Worm (Caenorhabditis elegans) whole organism, mixed stage, embryonic: ENCODE results near the gene Y17G7B.18.

Experiments
- lin-13 ChIP-seq: fragments of 150-350 bp; optimal IDR thresholded peaks from 2 replicates; lab custom pipeline; 2014; ENCODE audit warnings: missing biosample characterization, missing genetic modification characterization
- lsy-2 ChIP-seq: fragments of 150-350 bp; optimal IDR thresholded peaks from 2 replicates; lab custom pipeline; 2014; ENCODE audit warnings: missing biosample characterization, missing genetic modification characterization
- nhr-12 ChIP-seq: fragments of 150-350 bp; optimal IDR thresholded peaks from 2 replicates; lab custom pipeline; 2014; ENCODE audit warnings: missing biosample characterization, missing genetic modification characterization
- pha-4 ChIP-seq: fragments of 150-350 bp; optimal IDR thresholded peaks from 2 replicates; lab custom pipeline; 2018; ENCODE audit warnings: missing biosample characterization, missing genetic modification reagents, missing genetic modification characterization

DNA sequence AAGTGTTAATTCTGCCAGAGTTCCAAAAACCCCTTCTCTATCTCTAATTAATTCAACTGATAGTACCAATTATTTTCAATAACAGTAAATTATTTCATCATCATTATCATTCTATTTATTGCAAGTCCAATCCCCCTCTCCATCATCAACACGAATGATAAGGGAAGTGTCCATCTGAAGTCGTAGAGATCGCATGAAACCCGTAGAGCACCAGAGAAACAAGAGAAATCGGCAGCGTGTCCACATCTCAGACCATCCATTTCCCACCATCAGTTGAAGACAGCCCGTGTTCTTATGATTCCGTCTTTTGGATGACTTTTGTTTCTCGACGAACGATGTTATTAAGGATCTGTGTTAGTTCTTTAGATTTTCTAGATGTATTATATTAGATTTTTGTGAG is 54.2 kb downstream of the Y17G7B.18 start:
- TF ChIP-seq lin-13 (tag; lab: Kevin White, UChicago) (no peak), pha-4 (tag; lab: Kevin White, UChicago) (no peak), nhr-12 (tag; lab: Kevin White, UChicago) (no peak), lsy-2 (no peak)
